Fruit fly (Drosophila melanogaster): Measurements from ENCODE around the gene CG5913.

DNA sequence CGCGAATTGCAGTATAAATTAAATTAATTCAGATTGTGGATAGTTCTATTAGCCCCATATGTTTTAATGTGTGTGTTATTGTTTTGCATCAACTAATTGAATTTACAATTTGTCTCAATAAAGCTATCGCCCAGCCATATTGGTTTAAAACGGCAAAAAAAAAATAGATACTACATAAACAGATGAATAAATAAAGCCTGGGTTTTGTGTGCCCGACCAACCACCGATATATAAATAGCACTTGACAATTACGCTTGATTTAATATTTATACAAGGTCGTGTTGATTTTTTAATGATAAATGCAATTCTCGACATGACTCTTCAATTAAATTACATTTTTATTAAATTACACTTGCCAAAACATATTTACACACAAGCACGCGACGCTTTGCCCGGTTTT, 22.9 kb upstream of the CG5913 start:
- no peak for TF ChIP-seq CG5204 (GFP tag; optimal IDR thresholded peaks at IDR 0.05)
- TF ChIP-seq Crg-1 (GFP tag; optimal IDR thresholded peaks at IDR 0.05): no peak
- TF ChIP-seq CG1620 (GFP tag; optimal IDR thresholded peaks at IDR 0.05): no peak

Data from whole organism, adult.